Fruit fly (Drosophila melanogaster) whole organism, adult: Measurements from ENCODE around the gene CG14104.

Experiments
- CG11617 ChIP-seq: fragments of 200-800 bp; sonication (Bioruptor generic); optimal IDR thresholded peaks from 2 replicates; lab custom pipeline; 2017; ENCODE audit warnings: mild to moderate bottlenecking, missing biosample characterization, missing genetic modification reagents, missing genetic modification characterization
- CG12768 ChIP-seq: fragments of 200-800 bp; sonication (Bioruptor generic); optimal IDR thresholded peaks from 2 replicates; lab custom pipeline; 2017; ENCODE audit warnings: missing biosample characterization, missing genetic modification characterization, mild to moderate bottlenecking, moderate library complexity, missing genetic modification reagents
- CG14711 ChIP-seq: fragments of 200-800 bp; sonication (Bioruptor generic); optimal IDR thresholded peaks from 2 replicates; lab custom pipeline; 2018; ENCODE audit warnings: missing biosample characterization, mild to moderate bottlenecking, missing genetic modification characterization, moderate library complexity
- CG1620 ChIP-seq: fragments of 200-800 bp; sonication (Bioruptor generic); optimal IDR thresholded peaks from 2 replicates; lab custom pipeline; 2016; ENCODE audit warnings: missing biosample characterization, missing genetic modification characterization
- CG33017 ChIP-seq: fragments of 200-800 bp; sonication (Bioruptor generic); optimal IDR thresholded peaks from 2 replicates; lab custom pipeline; 2018; ENCODE audit warnings: missing biosample characterization, mild to moderate bottlenecking, missing genetic modification characterization, moderate library complexity
- CG5204 ChIP-seq: fragments of 200-800 bp; sonication (Bioruptor generic); optimal IDR thresholded peaks from 2 replicates; lab custom pipeline; 2016; ENCODE audit warnings: missing biosample characterization, missing genetic modification characterization
- CG7045 ChIP-seq: fragments of 200-800 bp; sonication (Bioruptor generic); optimal IDR thresholded peaks from 2 replicates; lab custom pipeline; 2017; ENCODE audit warnings: missing biosample characterization, mild to moderate bottlenecking, missing genetic modification characterization
- CG7101 ChIP-seq: fragments of 200-800 bp; sonication (Bioruptor generic); optimal IDR thresholded peaks from 2 replicates; lab custom pipeline; 2018; ENCODE audit warnings: missing biosample characterization, mild to moderate bottlenecking, missing genetic modification characterization, moderate library complexity
- Clk ChIP-seq: fragments of 200-800 bp; sonication (Bioruptor generic); optimal IDR thresholded peaks from 2 replicates; lab custom pipeline; 2017; ENCODE audit warnings: missing biosample characterization, missing genetic modification characterization
- Crg-1 ChIP-seq: fragments of 200-800 bp; sonication (Bioruptor generic); optimal IDR thresholded peaks from 2 replicates; lab custom pipeline; 2016; ENCODE audit warnings: missing biosample characterization, missing genetic modification characterization
- Hr96 ChIP-seq: fragments of 200-800 bp; sonication (Bioruptor generic); optimal IDR thresholded peaks from 2 replicates; lab custom pipeline; 2016; ENCODE audit warnings: missing biosample characterization, missing genetic modification characterization
- Mnt ChIP-seq: fragments of 200-800 bp; sonication (Bioruptor generic); optimal IDR thresholded peaks from 2 replicates; lab custom pipeline; 2016; ENCODE audit warnings: missing biosample characterization, mild to moderate bottlenecking, missing genetic modification characterization
- bab1 ChIP-seq: fragments of 200-800 bp; sonication (Bioruptor generic); optimal IDR thresholded peaks from 3 replicates; lab custom pipeline; 2019; ENCODE audit warnings: missing biosample characterization, mild to moderate bottlenecking, missing genetic modification characterization, moderate library complexity
- cic ChIP-seq: fragments of 200-800 bp; sonication (Bioruptor generic); optimal IDR thresholded peaks from 2 replicates; lab custom pipeline; 2017; ENCODE audit warnings: missing biosample characterization, mild to moderate bottlenecking, missing genetic modification characterization, moderate library complexity
- cnc ChIP-seq, 2 experiments: fragments of >200 bp; optimal IDR thresholded peaks; 2 replicates each; lab custom pipeline; 2017
- kay ChIP-seq: fragments of 200-800 bp; sonication (Bioruptor generic); peaks from one replicate; lab custom pipeline; 2016; ENCODE audit warnings: missing biosample characterization, missing genetic modification characterization, borderline replicate concordance
- ovo ChIP-seq: fragments of 200-800 bp; sonication (Bioruptor generic); optimal IDR thresholded peaks from 2 replicates; lab custom pipeline; 2016; ENCODE audit warnings: missing biosample characterization, missing genetic modification characterization
- pad ChIP-seq: fragments of 200-800 bp; sonication (Bioruptor generic); optimal IDR thresholded peaks from 3 replicates; lab custom pipeline; 2017; ENCODE audit warnings: missing biosample characterization, missing genetic modification characterization, mild to moderate bottlenecking, moderate library complexity, missing genetic modification reagents
- tj ChIP-seq: fragments of 200-800 bp; sonication (Bioruptor generic); optimal IDR thresholded peaks from 3 replicates; lab custom pipeline; 2017; ENCODE audit warnings: missing biosample characterization, mild to moderate bottlenecking, missing genetic modification characterization, moderate library complexity
- toe ChIP-seq: fragments of 200-800 bp; sonication (Bioruptor generic); optimal IDR thresholded peaks from 2 replicates; lab custom pipeline; 2016; ENCODE audit warnings: missing biosample characterization, missing genetic modification characterization

CG14104 gene

dm6 chr3L:19815472-19816150 lies 8.6 kb upstream of the CG14104 start, which contains the start of gene cyc:
Gene cyc (minus strand): TSS chr3L:19815938.
- TF ChIP-seq CG33017 (tag; lab: Kevin White, UChicago) (peak; percentile 57), bab1 (GFP tag; lab: Kevin White, UChicago) (peak; percentile 53), CG11617 (peak; percentile 54), CG7045 (GFP tag; lab: Kevin White, UChicago) (peak; percentile 10), Hr96 (GFP tag; lab: Kevin White, UChicago) (no peak), Crg-1 (GFP tag; lab: Kevin White, UChicago) (no peak), cic (GFP tag; lab: Kevin White, UChicago) (peak; percentile 75), toe (GFP tag; lab: Kevin White, UChicago) (no peak), cnc (optimal IDR thresholded peaks at IDR 0.05; lab: Kevin White, UChicago) (no peak), ovo (GFP tag; lab: Kevin White, UChicago) (peak; percentile 71), CG5204 (GFP tag; lab: Kevin White, UChicago) (no peak), kay (GFP tag; lab: Kevin White, UChicago) (no peak), CG7101 (tag; lab: Kevin White, UChicago) (peak; percentile 44), CG14711 (tag; lab: Kevin White, UChicago) (no peak), Mnt (peak; percentile 60), CG12768 (GFP tag; lab: Kevin White, UChicago) (peak; percentile 74), tj (GFP tag; lab: Kevin White, UChicago) (peak; percentile 55), Clk (GFP tag; lab: Kevin White, UChicago) (no peak), CG1620 (GFP tag; lab: Kevin White, UChicago) (no peak), pad (GFP tag; lab: Kevin White, UChicago) (peak; percentile 27)

- TF ChIP-seq bab1 (GFP tag; lab: Kevin White, UChicago), result peak; percentile 37
- TF ChIP-seq CG12768 (GFP tag; lab: Kevin White, UChicago), result peak; percentile 3
- TF ChIP-seq CG33017 (tag; lab: Kevin White, UChicago), result no peak
- peak; percentile 48 for TF ChIP-seq tj (GFP tag; lab: Kevin White, UChicago)
- peak; percentile 6 for TF ChIP-seq Mnt
Observed at dm6 chr3L:19813075-19813903, 6.3 kb upstream of the CG14104 start, which contains the start of gene Cyp305a1. Gene Cyp305a1 (minus strand): TSS chr3L:19813339.

dm6 chr3L:19812491-19812890 lies 5.5 kb upstream of the CG14104 start:
- TF ChIP-seq toe (GFP tag; lab: Kevin White, UChicago) (no peak), Clk (GFP tag; lab: Kevin White, UChicago) (no peak), bab1 (GFP tag; lab: Kevin White, UChicago) (no peak)

dm6 chr3L:19807521-19807920 lies 522 bp upstream of the CG14104 start:
- TF ChIP-seq CG5204 (GFP tag; lab: Kevin White, UChicago) (no peak), Hr96 (GFP tag; lab: Kevin White, UChicago) (no peak), CG14711 (tag; lab: Kevin White, UChicago) (no peak), CG1620 (GFP tag; lab: Kevin White, UChicago) (no peak), Clk (GFP tag; lab: Kevin White, UChicago) (no peak), CG33017 (tag; lab: Kevin White, UChicago) (no peak), pad (GFP tag; lab: Kevin White, UChicago) (no peak), Mnt (no peak), cic (GFP tag; lab: Kevin White, UChicago) (no peak), Crg-1 (GFP tag; lab: Kevin White, UChicago) (no peak), CG11617 (no peak), CG7045 (GFP tag; lab: Kevin White, UChicago) (no peak), kay (GFP tag; lab: Kevin White, UChicago) (no peak), toe (GFP tag; lab: Kevin White, UChicago) (no peak), cnc (optimal IDR thresholded peaks at IDR 0.05; lab: Kevin White, UChicago) (no peak)

dm6 chr3L:19805895-19806294 lies 1.1 kb downstream of the CG14104 start, which contains the start of gene CG34116:
Gene CG34116 (minus strand): TSS chr3L:19806036.
- TF ChIP-seq ovo (GFP tag; lab: Kevin White, UChicago) (no peak), Mnt (peak; percentile 18), bab1 (GFP tag; lab: Kevin White, UChicago) (peak; percentile 24)

- TF ChIP-seq tj (GFP tag; lab: Kevin White, UChicago) (peak; percentile 75), ovo (GFP tag; lab: Kevin White, UChicago) (no peak)
Observed at dm6 chr3L:19804908-19805307, 2.1 kb downstream of the CG14104 start, which contains the start of the genes TORIP and Ccdc58. Gene TORIP (minus strand): TSS chr3L:19805080. Gene Ccdc58 (plus strand): TSS chr3L:19805181.
